Fruit fly (Drosophila melanogaster) S2 (cell line): ENCODE results near the gene shf.

Experiments used
- CG8478 ChIP-seq: fragments of >200 bp; optimal IDR thresholded peaks from 2 replicates; lab custom pipeline; 2018
- CTCF ChIP-seq, 2 experiments: fragments of >200 bp; optimal IDR thresholded peaks; 2 replicates each; lab custom pipeline; 2018

DNA sequence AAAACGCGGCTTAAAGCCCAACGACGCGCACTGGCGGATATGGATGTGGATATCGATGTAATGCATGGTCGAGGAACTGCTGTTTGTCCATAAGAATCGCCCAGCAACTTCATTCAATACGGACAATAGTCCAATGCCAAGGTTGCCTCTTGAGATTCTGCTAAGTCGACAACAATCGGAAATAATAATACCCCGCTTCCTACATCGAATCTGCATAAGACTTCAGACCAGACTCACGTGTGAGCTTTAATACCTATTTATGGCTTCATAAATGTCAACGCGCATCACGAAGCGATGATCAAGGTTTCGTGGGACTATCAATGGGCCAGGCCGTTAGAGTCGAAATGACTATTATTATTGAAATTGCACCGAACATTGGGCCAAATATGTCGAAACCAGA, 27.5 kb downstream of the shf start:
- no peak for TF ChIP-seq CG8478 (lab: Kevin White, UChicago)
- TF ChIP-seq CTCF (optimal IDR thresholded peaks at IDR 0.05; lab: Kevin White, UChicago), result no peak
